Comparison of ENCODE assay signal across 4 worm cellular contexts in the genomic region with DNA sequence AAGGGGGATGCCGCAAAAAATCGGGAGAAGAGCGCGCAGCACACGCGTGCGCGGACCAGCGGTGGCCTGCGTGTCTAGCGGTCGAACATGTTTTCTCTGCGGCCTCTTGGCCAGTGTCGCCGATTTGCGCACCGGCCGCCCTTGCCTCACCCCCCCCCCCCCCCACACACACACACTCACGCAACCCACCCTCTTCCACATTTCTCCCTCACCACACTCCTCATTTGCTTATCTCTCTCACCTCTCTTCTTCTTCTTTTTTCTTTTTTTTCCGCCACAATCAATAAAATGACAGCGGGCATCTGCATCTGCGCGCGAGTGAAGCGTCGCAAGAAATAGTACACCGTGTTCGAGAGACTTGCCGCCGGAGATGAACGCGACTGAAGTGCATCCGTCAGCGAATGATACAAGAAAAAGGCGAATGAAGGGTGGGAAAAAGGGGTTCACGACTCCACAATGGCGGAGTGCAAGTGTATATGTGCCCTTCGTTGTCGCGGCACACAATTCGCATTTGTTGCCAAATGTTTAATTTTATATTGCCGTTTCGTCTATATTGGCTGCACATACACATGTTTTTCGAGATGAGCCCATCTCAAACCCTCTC.
TF ChIP-seq lines count a peak whose summit lies in the region.

No protein-coding gene starts in this region.

TF ChIP-seq in whole organism, L2 larva, 48 proteins besides CTCF, POLR2A, EP300 and RAD21 (continued from another document):
- TF ChIP-seq nhr-129 (tag; optimal IDR thresholded peaks at IDR 0.05; lab: Kevin White, UChicago), result peak; percentile 10
- peak; percentile 44 for TF ChIP-seq lin-13 (GFP tag; optimal IDR thresholded peaks at IDR 0.05; lab: Kevin White, UChicago)
- TF ChIP-seq lsy-2 (tag; optimal IDR thresholded peaks at IDR 0.05; lab: Kevin White, UChicago), result peak; percentile 58 to 71
- no peak for TF ChIP-seq nhr-11 (tag; optimal IDR thresholded peaks at IDR 0.05; lab: Kevin White, UChicago)
- no peak for TF ChIP-seq elt-3 (tag; optimal IDR thresholded peaks at IDR 0.05; lab: Kevin White, UChicago)
- TF ChIP-seq sem-4 (tag; optimal IDR thresholded peaks at IDR 0.05; lab: Kevin White, UChicago), result peak; percentile 86
- peak; percentile 70 for TF ChIP-seq mab-5 (tag; optimal IDR thresholded peaks at IDR 0.05; lab: Kevin White, UChicago)
- TF ChIP-seq unc-55 (GFP tag; optimal IDR thresholded peaks at IDR 0.05; lab: Kevin White, UChicago), result peak; percentile 60
- TF ChIP-seq mdl-1 (tag; optimal IDR thresholded peaks at IDR 0.05; lab: Kevin White, UChicago), result peak; percentile 49 to 71
- TF ChIP-seq nhr-12 (tag; optimal IDR thresholded peaks at IDR 0.05; lab: Kevin White, UChicago), result no peak
- TF ChIP-seq Y55F3AM.14 (GFP tag; optimal IDR thresholded peaks at IDR 0.05; lab: Kevin White, UChicago), result peak; percentile 93
- TF ChIP-seq ama-1 (optimal IDR thresholded peaks at IDR 0.05; lab: Kevin White, UChicago), result no peak
- peak; percentile 83 for TF ChIP-seq peb-1 (tag; optimal IDR thresholded peaks at IDR 0.05; lab: Kevin White, UChicago)
- TF ChIP-seq ztf-1 (GFP tag; conservative IDR thresholded peaks at IDR 0.05; lab: Robert Waterston, UW), result no peak
- peak; percentile 68 for TF ChIP-seq nhr-21 (tag; optimal IDR thresholded peaks at IDR 0.05; lab: Kevin White, UChicago)

TF ChIP-seq in whole organism, L4 larva, 104 proteins besides CTCF, POLR2A, EP300 and RAD21 (continued from another document and continues in another):
- TF ChIP-seq daf-12 (tag; optimal IDR thresholded peaks at IDR 0.05; lab: Kevin White, UChicago), result no peak
- TF ChIP-seq snpc-4 (tag; optimal IDR thresholded peaks at IDR 0.05; lab: Kevin White, UChicago), result no peak
- TF ChIP-seq dmd-9 (GFP tag; IDR thresholded peaks at IDR 0.05; lab: Robert Waterston, UW), result peak; percentile 35; the same call in 1 of the 2 replicates
- TF ChIP-seq ztf-7 (tag; optimal IDR thresholded peaks at IDR 0.05; lab: Kevin White, UChicago), result no peak
- TF ChIP-seq hlh-11 (tag; optimal IDR thresholded peaks at IDR 0.05; lab: Kevin White, UChicago), result peak; percentile 96
- TF ChIP-seq saeg-2 (GFP tag; IDR thresholded peaks at IDR 0.05; lab: Robert Waterston, UW), result peak; percentile 59; the same call in 1 of the 2 replicates
- peak; percentile 87 for TF ChIP-seq aha-1 (tag; lab: Kevin White, UChicago)
- no peak for TF ChIP-seq daf-16 (GFP tag; optimal IDR thresholded peaks at IDR 0.05; lab: Kevin White, UChicago)
- TF ChIP-seq daf-16 (tag; optimal IDR thresholded peaks at IDR 0.05; lab: Kevin White, UChicago), result peak; percentile 44
- no peak for TF ChIP-seq madf-5 (GFP tag; IDR thresholded peaks at IDR 0.05; lab: Robert Waterston, UW)
- TF ChIP-seq T20F7.1 (GFP tag; optimal IDR thresholded peaks at IDR 0.05; lab: Kevin White, UChicago), result peak; percentile 57
- TF ChIP-seq ZK337.2 (GFP tag; IDR thresholded peaks at IDR 0.05; lab: Robert Waterston, UW), result 0 out of 2 replicates have a peak, but pooled peaks have one; percentile 10
- TF ChIP-seq ceh-32 (tag; optimal IDR thresholded peaks at IDR 0.05; lab: Kevin White, UChicago; ENCODE audit: poor library complexity), result no peak
- peak; percentile 49 for TF ChIP-seq lin-38 (GFP tag; IDR thresholded peaks at IDR 0.05; lab: Robert Waterston, UW)
- TF ChIP-seq Y5F2A.4 (GFP tag; optimal IDR thresholded peaks at IDR 0.05; lab: Kevin White, UChicago), result peak; percentile 49
- TF ChIP-seq hif-1 (tag; optimal IDR thresholded peaks at IDR 0.05; lab: Kevin White, UChicago), result peak in 1 of 2 experiments; percentile 75
- TF ChIP-seq nhr-6 (tag; optimal IDR thresholded peaks at IDR 0.05; lab: Kevin White, UChicago), result no peak
- TF ChIP-seq mdt-29 (GFP tag; IDR thresholded peaks at IDR 0.05; lab: Robert Waterston, UW), result no peak
- TF ChIP-seq spr-3 (GFP tag; optimal IDR thresholded peaks at IDR 0.05; lab: Kevin White, UChicago), result peak; percentile 2
- TF ChIP-seq zag-1 (tag; optimal IDR thresholded peaks at IDR 0.05; lab: Kevin White, UChicago), result no peak
- no peak for TF ChIP-seq dmd-8 (GFP tag; IDR thresholded peaks at IDR 0.05; lab: Robert Waterston, UW)
- peak in 1 of 2 experiments; percentile 90 for TF ChIP-seq unc-62 (GFP tag; optimal IDR thresholded peaks at IDR 0.05 in 1 of 2; lab: Kevin White, UChicago)
- TF ChIP-seq unc-62 (tag; optimal IDR thresholded peaks at IDR 0.05; lab: Kevin White, UChicago), result no peak
- TF ChIP-seq ztf-11 (tag; optimal IDR thresholded peaks at IDR 0.05; lab: Kevin White, UChicago), result no peak
- TF ChIP-seq nhr-25 (tag; optimal IDR thresholded peaks at IDR 0.05; lab: Kevin White, UChicago; ENCODE audit: borderline replicate concordance, insufficient read depth), result no peak
- no peak for TF ChIP-seq ceh-82 (tag; optimal IDR thresholded peaks at IDR 0.05; lab: Kevin White, UChicago)
- peak; percentile 87 for TF ChIP-seq hmg-1.1 (GFP tag; IDR thresholded peaks at IDR 0.05; lab: Robert Waterston, UW)
- peak; percentile 32 for TF ChIP-seq nhr-48 (tag; optimal IDR thresholded peaks at IDR 0.05; lab: Kevin White, UChicago)
- TF ChIP-seq hlh-30 (tag; optimal IDR thresholded peaks at IDR 0.05; lab: Kevin White, UChicago; ENCODE audit: insufficient read depth), result peak; percentile 77
- TF ChIP-seq arid-1 (GFP tag; conservative IDR thresholded peaks at IDR 0.05; lab: Robert Waterston, UW), result peak; percentile 57
- TF ChIP-seq R02D3.7 (tag; optimal IDR thresholded peaks at IDR 0.05; lab: Kevin White, UChicago), result no peak
- peak; percentile 70 for TF ChIP-seq dmd-6 (GFP tag; IDR thresholded peaks at IDR 0.05; lab: Robert Waterston, UW)
- no peak for TF ChIP-seq ZK546.5 (tag; optimal IDR thresholded peaks at IDR 0.05; lab: Kevin White, UChicago)
- no peak for TF ChIP-seq pqm-1 (tag; optimal IDR thresholded peaks at IDR 0.05; lab: Kevin White, UChicago)
- TF ChIP-seq Y75B8A.6 (GFP tag; IDR thresholded peaks at IDR 0.05; lab: Robert Waterston, UW), result no peak
- TF ChIP-seq dpl-1 (GFP tag; optimal IDR thresholded peaks at IDR 0.05; lab: Kevin White, UChicago), result peak; percentile 32
- TF ChIP-seq snpc-1.2 (GFP tag; IDR thresholded peaks at IDR 0.05; lab: Robert Waterston, UW), result no peak

TF ChIP-seq in whole organism, late embryonic, 69 proteins besides CTCF, POLR2A, EP300 and RAD21 (continued from another document):
- TF ChIP-seq npax-4 (tag; optimal IDR thresholded peaks at IDR 0.05; lab: Kevin White, UChicago) (no peak), ceh-2 (tag; optimal IDR thresholded peaks at IDR 0.05; lab: Kevin White, UChicago) (no peak), ceh-18 (tag; optimal IDR thresholded peaks at IDR 0.05; lab: Kevin White, UChicago) (no peak), unc-55 (GFP tag; optimal IDR thresholded peaks at IDR 0.05; lab: Kevin White, UChicago) (peak; percentile 63), ceh-48 (tag; optimal IDR thresholded peaks at IDR 0.05; lab: Kevin White, UChicago) (peak; percentile 94), fkh-10 (GFP tag; optimal IDR thresholded peaks at IDR 0.05; lab: Kevin White, UChicago) (no peak), nfya-1 (tag; optimal IDR thresholded peaks at IDR 0.05; lab: Kevin White, UChicago) (peak; percentile 82), ceh-30 (tag; optimal IDR thresholded peaks at IDR 0.05; lab: Kevin White, UChicago) (peak; percentile 56), pat-9 (tag; optimal IDR thresholded peaks at IDR 0.05; lab: Kevin White, UChicago) (peak; percentile 11), madf-2 (tag; optimal IDR thresholded peaks at IDR 0.05; lab: Kevin White, UChicago) (peak; percentile 100), elt-4 (tag; optimal IDR thresholded peaks at IDR 0.05; lab: Kevin White, UChicago) (no peak), fkh-6 (tag; optimal IDR thresholded peaks at IDR 0.05; lab: Kevin White, UChicago) (no peak), pax-1 (tag; optimal IDR thresholded peaks at IDR 0.05; lab: Kevin White, UChicago) (peak; percentile 1), odd-2 (tag; optimal IDR thresholded peaks at IDR 0.05; lab: Kevin White, UChicago) (no peak), sdc-2 (tag; optimal IDR thresholded peaks at IDR 0.05; lab: Kevin White, UChicago) (no peak), ceh-14 (tag; optimal IDR thresholded peaks at IDR 0.05; lab: Kevin White, UChicago) (no peak), tbx-2 (tag; optimal IDR thresholded peaks at IDR 0.05; lab: Kevin White, UChicago) (peak; percentile 34), hlh-30 (tag; optimal IDR thresholded peaks at IDR 0.05; lab: Kevin White, UChicago; ENCODE audit: insufficient read depth) (peak; percentile 54), lin-11 (tag; optimal IDR thresholded peaks at IDR 0.05; lab: Kevin White, UChicago) (peak; percentile 2), sox-4 (tag; optimal IDR thresholded peaks at IDR 0.05; lab: Kevin White, UChicago) (peak; percentile 44), hlh-8 (tag; optimal IDR thresholded peaks at IDR 0.05; lab: Kevin White, UChicago) (peak; percentile 26), hlh-13 (GFP tag; optimal IDR thresholded peaks at IDR 0.05; lab: Kevin White, UChicago) (no peak), elt-2 (tag; optimal IDR thresholded peaks at IDR 0.05; lab: Kevin White, UChicago) (peak; percentile 71), dmd-4 (tag; optimal IDR thresholded peaks at IDR 0.05; lab: Kevin White, UChicago; ENCODE audit: borderline replicate concordance) (no peak)

TF ChIP-seq in whole organism, mixed stage, embryonic, 35 proteins besides CTCF, POLR2A, EP300 and RAD21 (continued from another document):
- peak; percentile 59 for TF ChIP-seq nhr-2 (tag; optimal IDR thresholded peaks at IDR 0.05; lab: Kevin White, UChicago)
- no peak for TF ChIP-seq hlh-1 (tag; optimal IDR thresholded peaks at IDR 0.05; lab: Kevin White, UChicago)
- no peak for TF ChIP-seq sem-2 (GFP tag; optimal IDR thresholded peaks at IDR 0.05; lab: Kevin White, UChicago)
- no peak for TF ChIP-seq nhr-76 (tag; optimal IDR thresholded peaks at IDR 0.05; lab: Kevin White, UChicago)
- no peak for TF ChIP-seq lin-32 (GFP tag; optimal IDR thresholded peaks at IDR 0.05; lab: Kevin White, UChicago)
- no peak for TF ChIP-seq blmp-1 (tag; optimal IDR thresholded peaks at IDR 0.05; lab: Kevin White, UChicago)
- no peak for TF ChIP-seq tbx-8 (GFP tag; optimal IDR thresholded peaks at IDR 0.05; lab: Kevin White, UChicago)
- TF ChIP-seq M03D4.4 (tag; optimal IDR thresholded peaks at IDR 0.05; lab: Kevin White, UChicago), result peak; percentile 75
